Worm (Caenorhabditis elegans) whole organism, young adult: ENCODE measurements around the gene AC3.5.

ENCODE experiments used
- B0035.1 ChIP-seq: sonication (generic microtip); optimal IDR thresholded peaks from 2 replicates; lab custom pipeline; 2016; ENCODE audit warnings: missing genetic modification characterization, mild to moderate bottlenecking, missing compliant biosample characterization, missing genotype, missing genetic modification reagents
- B0261.1 ChIP-seq: sonication (generic microtip); optimal IDR thresholded peaks from 2 replicates; lab custom pipeline; 2016; ENCODE audit warnings: mild to moderate bottlenecking, missing genetic modification characterization, moderate library complexity, missing compliant biosample characterization
- C06A6.2 ChIP-seq: fragments of 200-800 bp; sonication (Bioruptor generic); conservative IDR thresholded peaks from 2 replicates; pipeline ENCODE4 v1.3.6; 2022; ENCODE audit warnings: missing genetic modification characterization, missing compliant biosample characterization
- C17E4.6 ChIP-seq: fragments of 200-800 bp; sonication (Bioruptor generic); IDR thresholded peaks from 2 replicates; pipeline ENCODE4 v1.3.6; 2022; ENCODE audit warnings: missing genetic modification reagents, missing genetic modification characterization, missing compliant biosample characterization
- F22D6.2 ChIP-seq: sonication (generic microtip); optimal IDR thresholded peaks from 2 replicates; lab custom pipeline; 2016; ENCODE audit warnings: mild to moderate bottlenecking, missing genetic modification characterization, missing compliant biosample characterization
- F37B4.10 ChIP-seq: fragments of 200-800 bp; sonication (Bioruptor generic); IDR thresholded peaks from 2 replicates; pipeline ENCODE4 v1.3.6; 2022; ENCODE audit warnings: missing genetic modification characterization, missing compliant biosample characterization
- K11D2.4 ChIP-seq: fragments of 200-800 bp; sonication (Bioruptor generic); IDR thresholded peaks from 2 replicates; pipeline ENCODE4 v1.3.6; 2022; ENCODE audit warnings: missing genetic modification reagents, missing genetic modification characterization, missing compliant biosample characterization
- Y53G8AR.9 ChIP-seq: fragments of 200-800 bp; sonication (Bioruptor generic); conservative IDR thresholded peaks from 2 replicates; pipeline ENCODE4 v1.3.6; 2022; ENCODE audit warnings: missing genetic modification reagents, missing genetic modification characterization, missing compliant biosample characterization
- Y79H2A.3 ChIP-seq: fragments of 200-800 bp; sonication (Bioruptor generic); conservative IDR thresholded peaks from 2 replicates; pipeline ENCODE4 v1.3.6; 2022; ENCODE audit warnings: missing genetic modification reagents, missing genetic modification characterization, missing compliant biosample characterization
- ZK185.1 ChIP-seq: sonication (generic microtip); optimal IDR thresholded peaks from 2 replicates; lab custom pipeline; 2016; ENCODE audit warnings: mild to moderate bottlenecking, missing genetic modification characterization, missing compliant biosample characterization; ENCODE audit not compliant: poor library complexity, severe bottlenecking
- aptf-2 ChIP-seq: fragments of 200-800 bp; sonication (Bioruptor generic); conservative IDR thresholded peaks from 2 replicates; pipeline ENCODE4 v1.3.6; 2022; ENCODE audit warnings: missing genetic modification reagents, missing genetic modification characterization, missing compliant biosample characterization
- atf-7 ChIP-seq: sonication (generic microtip); optimal IDR thresholded peaks from 2 replicates; lab custom pipeline; 2017; ENCODE audit warnings: mild to moderate bottlenecking, missing genetic modification characterization, missing compliant biosample characterization
- athp-1 ChIP-seq: sonication (generic microtip); optimal IDR thresholded peaks from 2 replicates; lab custom pipeline; 2017; ENCODE audit warnings: mild to moderate bottlenecking, missing genetic modification characterization, missing compliant biosample characterization
- attf-5 ChIP-seq: fragments of 200-800 bp; sonication (Bioruptor generic); optimal IDR thresholded peaks from 2 replicates; lab custom pipeline; 2018; ENCODE audit warnings: mild to moderate bottlenecking, missing genetic modification characterization, missing compliant biosample characterization
- bed-1 ChIP-seq: fragments of 200-800 bp; sonication (Bioruptor generic); IDR thresholded peaks from 2 replicates; pipeline ENCODE4 v1.3.6; 2022; ENCODE audit warnings: missing genetic modification reagents, missing genetic modification characterization, missing compliant biosample characterization
- bed-2 ChIP-seq: fragments of 200-800 bp; sonication (Bioruptor generic); IDR thresholded peaks from 2 replicates; pipeline ENCODE4 v1.3.6; 2022; ENCODE audit warnings: missing genetic modification reagents, missing genetic modification characterization, missing compliant biosample characterization
- cebp-1 ChIP-seq, 2 experiments: fragments of 200-800 bp in 1 of 2; sonication (Bioruptor generic) in 1 of 2; sonication (generic microtip) in 1 of 2; IDR thresholded peaks in 1 of 2; optimal IDR thresholded peaks in 1 of 2; 2 replicates each; pipeline versions ENCODE4 v1.3.6 to Lab custom; 2017 to 2022; ENCODE audit warnings: missing compliant biosample characterization in 2 of 2, missing genetic modification characterization in 2 of 2, mild to moderate bottlenecking in 1 of 2, missing genetic modification reagents in 1 of 2, moderate library complexity in 1 of 2
- cebp-2 ChIP-seq: fragments of 200-800 bp; sonication (Bioruptor generic); IDR thresholded peaks from 2 replicates; pipeline ENCODE4 v1.3.6; 2022; ENCODE audit warnings: missing genetic modification characterization, missing compliant biosample characterization
- ceh-100 ChIP-seq: fragments of 200-800 bp; sonication (Bioruptor generic); IDR thresholded peaks from 2 replicates; pipeline ENCODE4 v1.3.6; 2022; ENCODE audit warnings: missing genetic modification reagents, missing genetic modification characterization, missing compliant biosample characterization
- ceh-27 ChIP-seq: fragments of 200-800 bp; sonication (Bioruptor generic); optimal IDR thresholded peaks from 2 replicates; lab custom pipeline; 2018; ENCODE audit warnings: mild to moderate bottlenecking, missing genetic modification characterization, moderate library complexity, missing compliant biosample characterization
- ceh-40 ChIP-seq: fragments of 200-800 bp; sonication (Bioruptor generic); IDR thresholded peaks from 2 replicates; pipeline ENCODE4 v1.3.6; 2022; ENCODE audit warnings: missing genetic modification characterization, missing compliant biosample characterization
- chd-7 ChIP-seq: sonication (generic microtip); optimal IDR thresholded peaks from 2 replicates; lab custom pipeline; 2016; ENCODE audit warnings: mild to moderate bottlenecking, missing genetic modification characterization, moderate library complexity, missing compliant biosample characterization
- die-1 ChIP-seq: sonication (generic microtip); optimal IDR thresholded peaks from 2 replicates; lab custom pipeline; 2016; ENCODE audit warnings: missing genotype, mild to moderate bottlenecking, missing genetic modification characterization, missing compliant biosample characterization
- dox-1 ChIP-seq: fragments of 200-800 bp; sonication (Bioruptor generic); IDR thresholded peaks from 2 replicates; pipeline ENCODE4 v1.3.6; 2022; ENCODE audit warnings: missing genetic modification reagents, missing genetic modification characterization, missing compliant biosample characterization
- egrh-3 ChIP-seq: fragments of 200-800 bp; sonication (Bioruptor generic); IDR thresholded peaks from 2 replicates; pipeline ENCODE4 v1.3.6; 2022; ENCODE audit warnings: missing genetic modification reagents, missing genetic modification characterization, missing compliant biosample characterization
- ekl-4 ChIP-seq: fragments of 200-800 bp; sonication (Bioruptor generic); IDR thresholded peaks from 2 replicates; pipeline ENCODE4 v1.3.6; 2022; ENCODE audit warnings: missing genetic modification reagents, missing genetic modification characterization, missing compliant biosample characterization
- hmg-20 ChIP-seq: fragments of 200-800 bp; sonication (Bioruptor generic); IDR thresholded peaks from 2 replicates; pipeline ENCODE4 v1.3.6; 2022; ENCODE audit warnings: missing genetic modification reagents, missing genetic modification characterization, missing compliant biosample characterization
- hrde-1 ChIP-seq: sonication (generic microtip); optimal IDR thresholded peaks from 2 replicates; lab custom pipeline; 2016; ENCODE audit warnings: missing genetic modification characterization, mild to moderate bottlenecking, missing compliant biosample characterization, moderate library complexity, missing genotype, missing genetic modification reagents, borderline replicate concordance
- lag-1 ChIP-seq: fragments of 200-800 bp; sonication (Bioruptor generic); IDR thresholded peaks from 2 replicates; pipeline ENCODE4 v1.3.6; 2022; ENCODE audit warnings: missing genetic modification reagents, missing genetic modification characterization, missing compliant biosample characterization
- let-526 ChIP-seq: fragments of 200-800 bp; sonication (Bioruptor generic); IDR thresholded peaks from 2 replicates; pipeline ENCODE4 v1.3.6; 2022; ENCODE audit warnings: missing genetic modification reagents, missing genetic modification characterization, missing compliant biosample characterization
- let-607 ChIP-seq, 2 experiments: fragments of 200-800 bp in 1 of 2; sonication (Bioruptor generic) in 1 of 2; sonication (generic microtip) in 1 of 2; optimal IDR thresholded peaks; 2 replicates each; lab custom pipeline; 2016 to 2018; ENCODE audit warnings: mild to moderate bottlenecking in 2 of 2, missing compliant biosample characterization in 2 of 2, missing genetic modification characterization in 2 of 2, moderate library complexity in 2 of 2, missing genotype in 1 of 2
- lin-35 ChIP-seq, 3 experiments: fragments of 150-350 bp in 2 of 3; sonication (generic microtip) in 1 of 3; optimal IDR thresholded peaks; 2 replicates each; lab custom pipeline; 2014 to 2018; ENCODE audit warnings: missing biosample characterization in 3 of 3, missing genetic modification characterization in 3 of 3, missing genetic modification reagents in 3 of 3
- lin-54 ChIP-seq: fragments of 200-800 bp; sonication (Bioruptor generic); optimal IDR thresholded peaks from 2 replicates; lab custom pipeline; 2018; ENCODE audit warnings: mild to moderate bottlenecking, missing genetic modification characterization, missing compliant biosample characterization
- madf-3 ChIP-seq: fragments of 200-800 bp; sonication (Bioruptor generic); IDR thresholded peaks from 2 replicates; pipeline ENCODE4 v1.3.6; 2022; ENCODE audit warnings: missing genetic modification reagents, missing genetic modification characterization, missing compliant biosample characterization
- madf-6 ChIP-seq: fragments of 200-800 bp; sonication (Bioruptor generic); IDR thresholded peaks from 2 replicates; pipeline ENCODE4 v1.3.6; 2022; ENCODE audit warnings: missing genetic modification reagents, missing genetic modification characterization, missing compliant biosample characterization
- madf-8 ChIP-seq: fragments of 200-800 bp; sonication (Bioruptor generic); conservative IDR thresholded peaks from 2 replicates; pipeline ENCODE4 v1.3.6; 2022; ENCODE audit warnings: missing genetic modification reagents, missing genetic modification characterization, missing compliant biosample characterization
- nfyb-1 ChIP-seq: fragments of 200-800 bp; sonication (Bioruptor generic); IDR thresholded peaks from 2 replicates; pipeline ENCODE4 v1.3.6; 2022; ENCODE audit warnings: missing genetic modification reagents, missing genetic modification characterization, missing compliant biosample characterization
- sea-2 ChIP-seq: fragments of 200-800 bp; sonication (Bioruptor generic); IDR thresholded peaks from 2 replicates; pipeline ENCODE4 v1.3.6; 2022; ENCODE audit warnings: missing genetic modification characterization, missing compliant biosample characterization
- tlf-1 ChIP-seq: fragments of 200-800 bp; sonication (Bioruptor generic); optimal IDR thresholded peaks from 2 replicates; lab custom pipeline; 2018; ENCODE audit warnings: mild to moderate bottlenecking, missing genetic modification characterization, missing compliant biosample characterization
- ztf-18 ChIP-seq: sonication (generic microtip); optimal IDR thresholded peaks from 2 replicates; lab custom pipeline; 2016; ENCODE audit warnings: missing genotype, mild to moderate bottlenecking, missing genetic modification characterization, missing compliant biosample characterization
- ztf-25 ChIP-seq: fragments of 200-800 bp; sonication (Bioruptor generic); IDR thresholded peaks from 2 replicates; pipeline ENCODE4 v1.3.6; 2022; ENCODE audit warnings: missing genetic modification reagents, missing genetic modification characterization, missing compliant biosample characterization
- ztf-28 ChIP-seq: fragments of 200-800 bp; sonication (Bioruptor generic); IDR thresholded peaks from 2 replicates; pipeline ENCODE4 v1.3.6; 2022; ENCODE audit warnings: missing genetic modification reagents, missing genetic modification characterization, missing compliant biosample characterization
- ztf-6 ChIP-seq: fragments of 200-800 bp; sonication (Bioruptor generic); IDR thresholded peaks from 2 replicates; pipeline ENCODE4 v1.3.6; 2022; ENCODE audit warnings: missing genetic modification reagents, missing genetic modification characterization, missing compliant biosample characterization

The AC3.5 gene

DNA sequence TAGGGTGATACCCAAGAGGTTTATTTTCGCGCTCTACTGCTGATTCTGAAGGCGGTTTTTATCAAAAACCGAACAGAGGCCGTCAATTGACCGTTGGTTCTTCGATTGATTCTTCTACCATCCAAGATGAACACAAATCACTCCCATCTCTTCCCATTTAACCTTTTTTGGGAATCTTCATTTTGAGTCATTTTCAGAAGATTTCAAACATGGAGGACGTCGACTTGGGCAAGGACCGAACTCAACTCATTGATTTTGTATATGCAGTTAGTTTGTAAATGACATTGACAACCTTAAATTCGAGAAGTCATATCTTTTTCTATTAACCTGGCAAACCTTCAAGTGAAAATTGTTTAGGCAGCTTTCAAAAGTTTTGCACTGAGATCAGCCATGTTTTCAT lies at the start of gene AC3.5:
AC3.5 (plus strand) TSS at position 210 of the 400 bp plus-strand sequence.
- TF ChIP-seq die-1 (tag; lab: Kevin White, UChicago) (no peak), cebp-1 (GFP tag; IDR thresholded peaks at IDR 0.05; lab: Robert Waterston, UW) (no peak), cebp-1 (tag; optimal IDR thresholded peaks at IDR 0.05; lab: Kevin White, UChicago) (no peak), attf-5 (GFP tag; lab: Kevin White, UChicago) (no peak), ztf-28 (no peak)

DNA sequence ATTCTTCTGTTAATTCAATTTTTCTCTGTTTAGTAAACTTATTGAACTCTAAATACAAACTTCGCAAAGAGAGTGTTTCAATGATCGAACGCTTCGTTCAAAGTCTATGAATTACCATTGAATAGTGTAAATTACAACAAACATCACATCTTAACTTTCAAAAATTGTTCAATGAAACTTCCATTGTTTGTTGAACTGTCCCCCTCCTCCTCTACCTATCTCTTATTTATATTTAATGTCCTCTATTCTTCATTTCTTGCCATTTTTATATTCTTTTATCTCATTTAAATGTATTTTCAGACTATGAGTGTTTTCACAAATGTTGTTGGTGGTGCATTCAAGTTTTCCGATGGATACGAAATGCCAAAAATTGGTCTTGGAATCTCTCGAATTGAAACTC lies 49.1 kb upstream of the AC3.5 start, which contains the start of gene K07C5.2:
K07C5.2 (plus strand) TSS at position 301 of the 400 bp plus-strand sequence.
- TF ChIP-seq B0261.1 (tag; lab: Kevin White, UChicago) = no peak

DNA sequence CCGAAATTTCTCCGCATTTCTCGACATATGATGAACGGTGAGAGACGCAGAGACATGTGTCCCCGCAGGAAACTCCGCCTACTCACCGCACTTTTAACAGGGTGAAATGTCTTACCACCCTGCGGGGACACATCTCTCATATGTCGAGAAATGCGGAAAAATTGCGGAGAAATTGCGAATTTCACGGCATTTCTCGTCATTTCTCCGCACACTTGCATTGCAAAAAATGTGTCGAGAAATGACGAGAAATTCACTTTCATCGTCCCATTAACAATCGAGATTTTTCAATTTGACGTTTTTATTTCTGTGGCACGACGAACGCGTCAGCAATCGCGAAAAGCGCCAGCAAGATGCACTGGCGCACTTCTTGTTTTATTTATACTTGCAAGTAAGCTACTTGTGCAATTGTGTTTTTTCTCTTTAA lies 46.4 kb upstream of the AC3.5 start, which contains the start of gene K07C5.13:
K07C5.13 (plus strand) TSS at position 151 of the 424 bp plus-strand sequence.
- TF ChIP-seq ceh-100 (GFP tag; lab: Robert Waterston, UW) (peak; percentile 67), nfyb-1 (GFP tag; lab: Robert Waterston, UW) (peak; percentile 95), madf-3 (GFP tag; lab: Robert Waterston, UW) (peak; percentile 93), lin-54 (GFP tag; lab: Kevin White, UChicago) (peak; percentile 64), ZK185.1 (tag; lab: Kevin White, UChicago) (peak; percentile 43), ztf-25 (GFP tag; lab: Robert Waterston, UW) (0 out of 2 replicates have a peak, but pooled peaks have one; percentile 68), Y79H2A.3 (peak; percentile 86), K11D2.4 (GFP tag; lab: Robert Waterston, UW) (peak; percentile 96), aptf-2 (GFP tag; lab: Robert Waterston, UW) (peak; percentile 91), Y53G8AR.9 (GFP tag; lab: Robert Waterston, UW) (peak; percentile 95), ceh-40 (GFP tag; lab: Robert Waterston, UW) (0 out of 2 replicates have a peak, but pooled peaks have one; percentile 56), bed-2 (peak; percentile 80; the same call in 1 of the 2 replicates), ekl-4 (GFP tag; lab: Robert Waterston, UW) (peak; percentile 95), C06A6.2 (GFP tag; lab: Robert Waterston, UW) (peak; percentile 93), chd-7 (tag; lab: Kevin White, UChicago) (peak; percentile 75), cebp-2 (GFP tag; lab: Robert Waterston, UW) (peak; percentile 72; the same call in 1 of the 2 replicates), F22D6.2 (tag; lab: Kevin White, UChicago) (peak; percentile 48), madf-8 (GFP tag; lab: Robert Waterston, UW) (peak; percentile 40; the same call in 1 of the 2 replicates), C17E4.6 (peak; percentile 87), ztf-18 (tag; lab: Kevin White, UChicago) (peak; percentile 96), B0035.1 (tag; lab: Kevin White, UChicago) (peak; percentile 67), lag-1 (GFP tag; lab: Robert Waterston, UW) (peak; percentile 83; the same call in 1 of the 2 replicates), ceh-27 (peak; percentile 42), ztf-6 (GFP tag; lab: Robert Waterston, UW) (peak; percentile 68; the same call in 1 of the 2 replicates), sea-2 (GFP tag; lab: Robert Waterston, UW) (peak; percentile 90), hrde-1 (tag; lab: Kevin White, UChicago) (peak; percentile 29), atf-7 (tag; lab: Kevin White, UChicago) (peak; percentile 64), hmg-20 (GFP tag; lab: Robert Waterston, UW) (peak; percentile 83), let-607 (tag; optimal IDR thresholded peaks at IDR 0.05; lab: Kevin White, UChicago) (peak in 1 of 2 experiments; percentile 0), egrh-3 (peak; percentile 43), F37B4.10 (GFP tag; lab: Robert Waterston, UW) (peak; percentile 99), tlf-1 (GFP tag; lab: Kevin White, UChicago) (peak; percentile 70), madf-6 (peak; percentile 86), lin-35 (GFP tag; optimal IDR thresholded peaks at IDR 0.05; lab: Kevin White, UChicago) (peak in 1 of 3 experiments; percentile 57), bed-1 (GFP tag; lab: Robert Waterston, UW) (0 out of 2 replicates have a peak, but pooled peaks have one; percentile 51), dox-1 (peak; percentile 99), athp-1 (tag; lab: Kevin White, UChicago) (peak; percentile 50), let-526 (GFP tag; lab: Robert Waterston, UW) (peak; percentile 76; the same call in 1 of the 2 replicates)
